Fruit fly (Drosophila melanogaster) ovary, adult (tissue): ENCODE results near the gene CG4020.
A peak's percentile ranks its signal among the peaks of the same experiment; 100 is the strongest.

ENCODE experiments used
- CG17801 ChIP-seq: fragments of 200-800 bp; optimal IDR thresholded peaks from 2 replicates; lab custom pipeline; 2019; ENCODE audit warnings: missing biosample characterization, mild to moderate bottlenecking, missing genetic modification characterization, moderate library complexity; ENCODE audit not compliant: partially characterized antibody

CG4020 gene

dm6 chrX:5905086-5905400 is 503 bp upstream of the CG4020 start:
- no peak for TF ChIP-seq CG17801

DNA sequence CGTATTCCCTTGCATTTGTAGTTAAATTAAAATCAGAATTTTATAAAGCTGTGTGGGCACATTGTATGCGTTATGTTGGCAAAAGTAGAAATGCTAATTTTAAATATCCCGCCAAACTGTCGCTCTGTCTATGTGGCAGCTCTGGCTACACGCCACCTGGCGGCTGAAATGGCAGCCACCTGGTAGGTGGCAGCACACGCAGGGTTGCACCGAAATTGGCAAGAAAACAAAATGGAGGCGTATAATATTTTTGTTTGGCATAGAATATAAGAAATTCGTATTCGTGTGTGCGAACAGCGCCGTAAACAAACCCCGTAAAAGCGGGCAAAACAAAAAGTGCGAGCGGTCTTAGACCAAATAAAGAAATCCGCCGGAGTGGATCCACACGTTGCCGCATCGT is 2.4 kb downstream of the CG4020 start, which contains the start of gene CG12236:
CG12236 (plus strand) TSS at position 220 of the 400 bp plus-strand sequence.
- peak; percentile 37 for TF ChIP-seq CG17801

dm6 chrX:5914992-5915751 is 9.6 kb downstream of the CG4020 start:
- no peak for TF ChIP-seq CG17801

dm6 chrX:5915752-5916493 is 10.4 kb downstream of the CG4020 start:
- peak; percentile 79 for TF ChIP-seq CG17801

- TF ChIP-seq CG17801, result no peak
Observed at dm6 chrX:5916494-5917309, 11.2 kb downstream of the CG4020 start, which contains the start of the genes Shmt and CG3726. Gene Shmt (minus strand): TSS chrX:5916797. Gene CG3726 (plus strand): TSS chrX:5917097.

dm6 chrX:5917310-5917988 is 11.9 kb downstream of the CG4020 start:
- peak; percentile 25 for TF ChIP-seq CG17801

- peak; percentile 94 for TF ChIP-seq CG17801
Observed at dm6 chrX:5918499-5919126, 13.1 kb downstream of the CG4020 start.

- no peak for TF ChIP-seq CG17801
Observed at dm6 chrX:5920932-5921331, 15.4 kb downstream of the CG4020 start.

DNA sequence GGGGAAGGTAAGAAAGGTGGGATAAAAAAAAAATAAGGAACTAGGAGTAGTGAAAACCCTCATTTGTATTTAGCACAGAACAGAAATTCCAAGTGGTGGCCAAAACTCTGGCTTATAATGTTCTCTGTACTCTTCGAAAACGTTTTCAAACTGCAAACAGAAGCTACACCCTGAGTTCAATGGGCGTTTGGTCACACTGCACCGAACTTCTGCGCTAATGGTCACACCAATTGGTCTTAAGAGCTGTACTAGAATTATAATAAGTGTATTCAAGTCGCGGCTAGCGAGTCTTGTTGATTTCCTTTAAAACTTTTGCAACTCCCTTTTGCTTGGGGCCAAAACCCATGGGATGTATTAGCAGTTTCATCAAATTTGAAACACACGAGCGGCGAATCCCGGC is 16.5 kb downstream of the CG4020 start:
- TF ChIP-seq CG17801, result no peak

- TF ChIP-seq CG17801, result no peak
Observed at dm6 chrX:5923124-5923523, 17.6 kb downstream of the CG4020 start.

dm6 chrX:5924378-5924777 is 18.8 kb downstream of the CG4020 start:
- TF ChIP-seq CG17801, result no peak

DNA sequence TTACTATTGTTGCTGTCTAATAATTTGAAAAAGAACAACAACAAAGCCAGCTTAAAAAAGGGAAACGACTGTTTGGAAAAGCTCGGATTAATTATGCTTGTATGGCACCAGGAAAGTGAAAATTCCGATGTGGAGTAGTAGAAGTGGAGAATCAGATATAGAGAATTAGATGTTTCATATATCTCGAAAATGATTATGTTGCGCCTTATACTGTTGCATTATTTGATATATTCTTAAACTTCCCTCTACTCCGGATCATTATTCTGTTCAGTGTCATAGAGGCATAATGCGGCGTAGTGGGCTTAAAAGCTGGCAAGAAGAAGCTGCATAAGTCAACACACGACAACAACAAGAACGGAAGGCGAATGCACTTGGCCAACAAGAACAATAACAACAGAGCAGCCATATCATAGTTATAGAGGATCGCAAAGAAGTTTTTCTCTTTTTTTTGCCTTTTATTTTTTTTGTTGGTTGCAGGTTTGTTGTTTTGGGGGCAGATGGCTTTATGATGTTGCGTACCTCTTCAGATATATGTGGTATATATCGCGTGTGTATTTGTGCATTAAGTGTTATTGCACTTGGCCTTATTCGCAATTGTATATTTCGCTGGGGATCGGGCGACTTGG is 20.4 kb downstream of the CG4020 start:
- peak; percentile 73 for TF ChIP-seq CG17801

DNA sequence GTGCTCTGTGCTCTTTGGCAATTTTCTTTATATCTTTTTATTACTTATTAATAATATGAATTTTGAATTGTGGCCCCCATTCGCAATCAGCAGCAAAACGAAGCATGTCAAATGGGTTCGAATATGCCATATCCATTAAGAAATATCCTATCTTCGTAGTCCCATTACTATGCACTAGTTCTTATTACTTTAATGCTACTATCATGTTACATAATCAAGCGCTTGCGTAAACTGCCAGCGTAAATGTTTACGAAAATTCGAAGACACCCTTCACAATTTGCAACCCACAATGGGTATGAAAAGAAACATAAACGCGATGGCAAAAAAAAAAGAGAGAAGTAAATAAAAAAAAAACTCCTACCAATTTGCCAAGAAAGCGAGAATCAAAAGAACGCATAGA is 21.2 kb downstream of the CG4020 start:
- TF ChIP-seq CG17801, result peak; percentile 47

DNA sequence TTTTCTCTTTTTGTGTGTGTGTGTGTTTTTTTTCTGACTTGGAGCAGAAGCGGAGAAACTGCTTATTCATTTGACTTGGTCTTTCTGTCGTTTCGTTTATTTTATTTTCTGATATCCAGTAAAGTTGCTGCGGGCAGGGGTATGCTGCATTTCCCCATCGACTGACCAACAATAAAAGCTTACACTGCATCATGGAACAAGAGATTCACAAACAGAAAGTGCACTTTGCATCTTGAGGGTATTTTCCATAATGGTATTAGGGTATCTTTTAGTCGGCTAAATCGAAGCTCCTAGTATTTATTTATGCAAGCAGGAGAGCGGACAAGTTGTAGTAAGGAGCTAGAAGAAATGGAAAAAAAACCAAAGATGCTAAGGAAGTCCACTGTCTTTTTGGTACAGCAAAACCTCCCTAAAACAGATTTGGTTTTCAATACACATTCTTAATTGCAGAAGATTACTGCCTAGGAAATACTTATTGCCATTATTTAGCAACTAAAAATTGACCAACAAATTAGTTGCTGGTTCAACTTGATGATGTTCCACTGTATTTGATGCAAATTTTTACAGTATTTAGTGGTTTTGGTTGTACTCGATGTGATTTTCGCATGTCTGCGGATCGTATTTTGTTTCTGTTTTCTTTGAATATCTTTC is 26.9 kb downstream of the CG4020 start:
- peak; percentile 95 for TF ChIP-seq CG17801
